Fruit fly (Drosophila melanogaster) whole organism, adult: ENCODE data around the gene GstT3.

ENCODE experiments used
- CG11617 ChIP-seq: fragments of 200-800 bp; sonication (Bioruptor generic); optimal IDR thresholded peaks from 2 replicates; lab custom pipeline; 2017; ENCODE audit warnings: mild to moderate bottlenecking, missing biosample characterization, missing genetic modification reagents, missing genetic modification characterization
- CG12768 ChIP-seq: fragments of 200-800 bp; sonication (Bioruptor generic); optimal IDR thresholded peaks from 2 replicates; lab custom pipeline; 2017; ENCODE audit warnings: missing biosample characterization, missing genetic modification characterization, mild to moderate bottlenecking, moderate library complexity, missing genetic modification reagents
- CG14711 ChIP-seq: fragments of 200-800 bp; sonication (Bioruptor generic); optimal IDR thresholded peaks from 2 replicates; lab custom pipeline; 2018; ENCODE audit warnings: missing biosample characterization, mild to moderate bottlenecking, missing genetic modification characterization, moderate library complexity
- CG1620 ChIP-seq: fragments of 200-800 bp; sonication (Bioruptor generic); optimal IDR thresholded peaks from 2 replicates; lab custom pipeline; 2016; ENCODE audit warnings: missing biosample characterization, missing genetic modification characterization
- CG33017 ChIP-seq: fragments of 200-800 bp; sonication (Bioruptor generic); optimal IDR thresholded peaks from 2 replicates; lab custom pipeline; 2018; ENCODE audit warnings: missing biosample characterization, mild to moderate bottlenecking, missing genetic modification characterization, moderate library complexity
- CG5204 ChIP-seq: fragments of 200-800 bp; sonication (Bioruptor generic); optimal IDR thresholded peaks from 2 replicates; lab custom pipeline; 2016; ENCODE audit warnings: missing biosample characterization, missing genetic modification characterization
- CG7045 ChIP-seq: fragments of 200-800 bp; sonication (Bioruptor generic); optimal IDR thresholded peaks from 2 replicates; lab custom pipeline; 2017; ENCODE audit warnings: missing biosample characterization, mild to moderate bottlenecking, missing genetic modification characterization
- CG7101 ChIP-seq: fragments of 200-800 bp; sonication (Bioruptor generic); optimal IDR thresholded peaks from 2 replicates; lab custom pipeline; 2018; ENCODE audit warnings: missing biosample characterization, mild to moderate bottlenecking, missing genetic modification characterization, moderate library complexity
- Clk ChIP-seq: fragments of 200-800 bp; sonication (Bioruptor generic); optimal IDR thresholded peaks from 2 replicates; lab custom pipeline; 2017; ENCODE audit warnings: missing biosample characterization, missing genetic modification characterization
- Crg-1 ChIP-seq: fragments of 200-800 bp; sonication (Bioruptor generic); optimal IDR thresholded peaks from 2 replicates; lab custom pipeline; 2016; ENCODE audit warnings: missing biosample characterization, missing genetic modification characterization
- Hr96 ChIP-seq: fragments of 200-800 bp; sonication (Bioruptor generic); optimal IDR thresholded peaks from 2 replicates; lab custom pipeline; 2016; ENCODE audit warnings: missing biosample characterization, missing genetic modification characterization
- Mnt ChIP-seq: fragments of 200-800 bp; sonication (Bioruptor generic); optimal IDR thresholded peaks from 2 replicates; lab custom pipeline; 2016; ENCODE audit warnings: missing biosample characterization, mild to moderate bottlenecking, missing genetic modification characterization
- bab1 ChIP-seq: fragments of 200-800 bp; sonication (Bioruptor generic); optimal IDR thresholded peaks from 3 replicates; lab custom pipeline; 2019; ENCODE audit warnings: missing biosample characterization, mild to moderate bottlenecking, missing genetic modification characterization, moderate library complexity
- cic ChIP-seq: fragments of 200-800 bp; sonication (Bioruptor generic); optimal IDR thresholded peaks from 2 replicates; lab custom pipeline; 2017; ENCODE audit warnings: missing biosample characterization, mild to moderate bottlenecking, missing genetic modification characterization, moderate library complexity
- cnc ChIP-seq, 2 experiments: fragments of >200 bp; optimal IDR thresholded peaks; 2 replicates each; lab custom pipeline; 2017
- kay ChIP-seq: fragments of 200-800 bp; sonication (Bioruptor generic); peaks from one replicate; lab custom pipeline; 2016; ENCODE audit warnings: missing biosample characterization, missing genetic modification characterization, borderline replicate concordance
- ovo ChIP-seq: fragments of 200-800 bp; sonication (Bioruptor generic); optimal IDR thresholded peaks from 2 replicates; lab custom pipeline; 2016; ENCODE audit warnings: missing biosample characterization, missing genetic modification characterization
- pad ChIP-seq: fragments of 200-800 bp; sonication (Bioruptor generic); optimal IDR thresholded peaks from 3 replicates; lab custom pipeline; 2017; ENCODE audit warnings: missing biosample characterization, missing genetic modification characterization, mild to moderate bottlenecking, moderate library complexity, missing genetic modification reagents
- tj ChIP-seq: fragments of 200-800 bp; sonication (Bioruptor generic); optimal IDR thresholded peaks from 3 replicates; lab custom pipeline; 2017; ENCODE audit warnings: missing biosample characterization, mild to moderate bottlenecking, missing genetic modification characterization, moderate library complexity

Gene GstT3

dm6 chrX:20489382-20489994 lies 22.2 kb downstream of the GstT3 start:
- TF ChIP-seq tj (GFP tag; lab: Kevin White, UChicago) (peak; percentile 86), CG1620 (no peak)

- TF ChIP-seq CG12768 (GFP tag; lab: Kevin White, UChicago) (no peak), CG14711 (tag; lab: Kevin White, UChicago) (no peak), CG5204 (GFP tag; lab: Kevin White, UChicago) (no peak), Clk (GFP tag; lab: Kevin White, UChicago) (no peak), CG7045 (no peak), cnc (optimal IDR thresholded peaks at IDR 0.05; lab: Kevin White, UChicago) (no peak), CG11617 (GFP tag; lab: Kevin White, UChicago) (no peak), CG1620 (no peak), CG7101 (no peak), bab1 (GFP tag; lab: Kevin White, UChicago) (no peak)
Observed at dm6 chrX:20489995-20490393, 22.7 kb downstream of the GstT3 start.

dm6 chrX:20490883-20491282 lies 23.6 kb downstream of the GstT3 start:
- no peak for TF ChIP-seq ovo (GFP tag; lab: Kevin White, UChicago)
- no peak for TF ChIP-seq CG33017 (tag; lab: Kevin White, UChicago)
- no peak for TF ChIP-seq pad
- no peak for TF ChIP-seq CG12768 (GFP tag; lab: Kevin White, UChicago)
- TF ChIP-seq Clk (GFP tag; lab: Kevin White, UChicago) = no peak
- no peak for TF ChIP-seq cnc (optimal IDR thresholded peaks at IDR 0.05; lab: Kevin White, UChicago)
- TF ChIP-seq CG1620 = no peak
- no peak for TF ChIP-seq CG5204 (GFP tag; lab: Kevin White, UChicago)
- TF ChIP-seq tj (GFP tag; lab: Kevin White, UChicago) = no peak
- TF ChIP-seq Crg-1 (GFP tag; lab: Kevin White, UChicago) = no peak
- no peak for TF ChIP-seq CG7045
- TF ChIP-seq CG11617 (GFP tag; lab: Kevin White, UChicago) = no peak
- TF ChIP-seq Hr96 (GFP tag; lab: Kevin White, UChicago) = no peak
- no peak for TF ChIP-seq bab1 (GFP tag; lab: Kevin White, UChicago)
- no peak for TF ChIP-seq CG14711 (tag; lab: Kevin White, UChicago)
- no peak for TF ChIP-seq CG7101

dm6 chrX:20492672-20493071 lies 25.4 kb downstream of the GstT3 start:
- TF ChIP-seq cnc (optimal IDR thresholded peaks at IDR 0.05; lab: Kevin White, UChicago) (no peak), ovo (GFP tag; lab: Kevin White, UChicago) (no peak), kay (GFP tag; lab: Kevin White, UChicago) (no peak), CG12768 (GFP tag; lab: Kevin White, UChicago) (no peak), CG14711 (tag; lab: Kevin White, UChicago) (no peak), Hr96 (GFP tag; lab: Kevin White, UChicago) (no peak), Clk (GFP tag; lab: Kevin White, UChicago) (no peak), tj (GFP tag; lab: Kevin White, UChicago) (no peak), CG5204 (GFP tag; lab: Kevin White, UChicago) (no peak), bab1 (GFP tag; lab: Kevin White, UChicago) (no peak), CG11617 (GFP tag; lab: Kevin White, UChicago) (no peak), Crg-1 (GFP tag; lab: Kevin White, UChicago) (peak; percentile 29), CG7045 (no peak), CG1620 (no peak), Mnt (GFP tag; lab: Kevin White, UChicago) (peak; percentile 41), pad (peak; percentile 22), CG33017 (tag; lab: Kevin White, UChicago) (no peak), cic (GFP tag; lab: Kevin White, UChicago) (peak; percentile 79), CG7101 (peak; percentile 47)

dm6 chrX:20495117-20495516 lies 27.9 kb downstream of the GstT3 start:
- TF ChIP-seq CG11617 (GFP tag; lab: Kevin White, UChicago) (no peak), Mnt (GFP tag; lab: Kevin White, UChicago) (no peak), CG33017 (tag; lab: Kevin White, UChicago) (no peak), cnc (optimal IDR thresholded peaks at IDR 0.05; lab: Kevin White, UChicago) (no peak), Hr96 (GFP tag; lab: Kevin White, UChicago) (no peak), Clk (GFP tag; lab: Kevin White, UChicago) (no peak), cic (GFP tag; lab: Kevin White, UChicago) (no peak), CG7045 (no peak)

dm6 chrX:20495767-20496656 lies 28.8 kb downstream of the GstT3 start:
- TF ChIP-seq CG14711 (tag; lab: Kevin White, UChicago) (peak; percentile 8), kay (GFP tag; lab: Kevin White, UChicago) (no peak)
